Worm (Caenorhabditis elegans) whole organism, L3 larva: ENCODE data around the gene T04C12.9.

Experiments
- R02D3.7 ChIP-seq: fragments of 150-350 bp; optimal IDR thresholded peaks from 2 replicates; lab custom pipeline; 2014; ENCODE audit warnings: missing biosample characterization, missing genetic modification characterization
- ZK546.5 ChIP-seq: sonication (generic microtip); optimal IDR thresholded peaks from 2 replicates; lab custom pipeline; 2017; ENCODE audit warnings: missing biosample characterization, missing genetic modification characterization
- aly-2 ChIP-seq: fragments of 150-350 bp; optimal IDR thresholded peaks from 2 replicates; lab custom pipeline; 2014; ENCODE audit warnings: missing biosample characterization, missing genetic modification characterization
- ama-1 ChIP-seq: fragments of 150-350 bp; optimal IDR thresholded peaks from 2 replicates; lab custom pipeline; 2018
- ceh-16 ChIP-seq: sonication (generic microtip); optimal IDR thresholded peaks from 2 replicates; lab custom pipeline; 2017; ENCODE audit warnings: missing biosample characterization, missing genetic modification characterization
- ceh-28 ChIP-seq: fragments of 150-350 bp; optimal IDR thresholded peaks from 2 replicates; lab custom pipeline; 2014; ENCODE audit warnings: missing biosample characterization, missing genetic modification reagents, missing genetic modification characterization
- ceh-82 ChIP-seq: fragments of 150-350 bp; optimal IDR thresholded peaks from 2 replicates; lab custom pipeline; 2014; ENCODE audit warnings: missing biosample characterization, missing genetic modification characterization
- ceh-9 ChIP-seq: sonication (generic microtip); optimal IDR thresholded peaks from 2 replicates; lab custom pipeline; 2018; ENCODE audit warnings: missing biosample characterization, missing genetic modification characterization
- daf-12 ChIP-seq: fragments of 150-350 bp; optimal IDR thresholded peaks from 2 replicates; lab custom pipeline; 2014; ENCODE audit warnings: missing biosample characterization, missing genetic modification reagents, missing genetic modification characterization
- egl-27 ChIP-seq: sonication (generic microtip); optimal IDR thresholded peaks from 4 replicates; lab custom pipeline; 2017; ENCODE audit warnings: missing biosample characterization, missing genetic modification reagents, missing genetic modification characterization
- egl-5 ChIP-seq: fragments of 150-350 bp; optimal IDR thresholded peaks from 2 replicates; lab custom pipeline; 2017; ENCODE audit warnings: missing biosample characterization, missing genetic modification reagents, missing genetic modification characterization, inconsistent platforms
- elt-1 ChIP-seq: fragments of 150-350 bp; optimal IDR thresholded peaks from 2 replicates; lab custom pipeline; 2014; ENCODE audit warnings: missing biosample characterization, missing genetic modification characterization
- elt-2 ChIP-seq: sonication (generic microtip); optimal IDR thresholded peaks from 2 replicates; lab custom pipeline; 2016; ENCODE audit warnings: missing genetic modification reagents, mild to moderate bottlenecking, missing genetic modification characterization, missing compliant biosample characterization
- elt-3 ChIP-seq, 3 experiments: fragments of 150-350 bp in 1 of 3; sonication (generic microtip) in 2 of 3; optimal IDR thresholded peaks; 2 replicates in 2 of 3; 4 replicates in 1 of 3; lab custom pipeline; 2014 to 2017; ENCODE audit warnings: missing biosample characterization in 3 of 3, missing genetic modification characterization in 3 of 3
- eor-1 ChIP-seq, 2 experiments: fragments of 150-350 bp; optimal IDR thresholded peaks; 2 replicates each; lab custom pipeline; 2014 to 2018; ENCODE audit warnings: missing biosample characterization in 2 of 2, missing genetic modification characterization in 2 of 2
- fkh-10 ChIP-seq: sonication (generic microtip); optimal IDR thresholded peaks from 2 replicates; lab custom pipeline; 2017; ENCODE audit warnings: missing biosample characterization, missing genetic modification reagents, missing genetic modification characterization
- fkh-2 ChIP-seq: fragments of 150-350 bp; optimal IDR thresholded peaks from 2 replicates; lab custom pipeline; 2014; ENCODE audit warnings: missing biosample characterization, missing genetic modification reagents, missing genetic modification characterization
- fos-1 ChIP-seq: fragments of 150-350 bp; optimal IDR thresholded peaks from 2 replicates; lab custom pipeline; 2014; ENCODE audit warnings: missing biosample characterization, missing genetic modification characterization
- hmg-11 ChIP-seq: sonication (generic microtip); optimal IDR thresholded peaks from 2 replicates; lab custom pipeline; 2016; ENCODE audit warnings: missing genetic modification characterization, missing compliant biosample characterization
- jun-1 ChIP-seq: fragments of 150-350 bp; optimal IDR thresholded peaks from 2 replicates; lab custom pipeline; 2014; ENCODE audit warnings: missing biosample characterization, missing genetic modification reagents, missing genetic modification characterization
- lin-15B ChIP-seq: fragments of 150-350 bp; optimal IDR thresholded peaks from 2 replicates; lab custom pipeline; 2014; ENCODE audit warnings: missing biosample characterization, missing genetic modification characterization
- lin-39 ChIP-seq: fragments of 150-350 bp; optimal IDR thresholded peaks from 2 replicates; lab custom pipeline; 2018; ENCODE audit warnings: missing biosample characterization, missing genetic modification reagents, missing genetic modification characterization
- lsy-12 ChIP-seq: sonication (generic microtip); optimal IDR thresholded peaks from 2 replicates; lab custom pipeline; 2016; ENCODE audit warnings: mild to moderate bottlenecking, missing genetic modification characterization, missing compliant biosample characterization
- mdl-1 ChIP-seq: fragments of 150-350 bp; optimal IDR thresholded peaks from 2 replicates; lab custom pipeline; 2014; ENCODE audit warnings: missing biosample characterization, missing genetic modification characterization
- mml-1 ChIP-seq: fragments of 150-350 bp; sonication (generic microtip); optimal IDR thresholded peaks from 3 replicates; lab custom pipeline; 2014; ENCODE audit warnings: missing biosample characterization, missing genetic modification characterization
- nfya-1 ChIP-seq: sonication (generic microtip); optimal IDR thresholded peaks from 2 replicates; lab custom pipeline; 2017; ENCODE audit warnings: missing genetic modification characterization, mild to moderate bottlenecking, missing compliant biosample characterization, antibody characterized with exemption, moderate library complexity; ENCODE audit not compliant: insufficient read depth
- nhr-11 ChIP-seq: fragments of 150-350 bp; optimal IDR thresholded peaks from 2 replicates; lab custom pipeline; 2014; ENCODE audit warnings: missing biosample characterization, missing genetic modification characterization
- nhr-12 ChIP-seq: fragments of 150-350 bp; optimal IDR thresholded peaks from 2 replicates; lab custom pipeline; 2014; ENCODE audit warnings: missing biosample characterization, missing genetic modification characterization
- nhr-23 ChIP-seq: fragments of 150-350 bp; optimal IDR thresholded peaks from 2 replicates; lab custom pipeline; 2014; ENCODE audit warnings: missing biosample characterization, missing genetic modification reagents, missing genetic modification characterization
- nhr-237 ChIP-seq: fragments of 150-350 bp; optimal IDR thresholded peaks from 2 replicates; lab custom pipeline; 2014; ENCODE audit warnings: missing biosample characterization, missing genetic modification characterization
- nhr-25 ChIP-seq: sonication (generic microtip); optimal IDR thresholded peaks from 2 replicates; lab custom pipeline; 2017; ENCODE audit warnings: missing biosample characterization, missing genetic modification characterization
- nhr-28 ChIP-seq: fragments of 150-350 bp; optimal IDR thresholded peaks from 2 replicates; lab custom pipeline; 2014; ENCODE audit warnings: missing biosample characterization, missing genetic modification characterization
- nhr-43 ChIP-seq: sonication (generic microtip); optimal IDR thresholded peaks from 2 replicates; lab custom pipeline; 2016; ENCODE audit warnings: mild to moderate bottlenecking, missing genetic modification characterization, missing compliant biosample characterization; ENCODE audit not compliant: poor library complexity, severe bottlenecking
- nhr-67 ChIP-seq: fragments of 150-350 bp; optimal IDR thresholded peaks from 2 replicates; lab custom pipeline; 2014; ENCODE audit warnings: missing biosample characterization, missing genetic modification characterization
- nhr-76 ChIP-seq: fragments of 150-350 bp; sonication (generic microtip); optimal IDR thresholded peaks from 5 replicates; lab custom pipeline; 2014; ENCODE audit warnings: missing biosample characterization, missing genetic modification characterization
- nhr-77 ChIP-seq: fragments of 150-350 bp; optimal IDR thresholded peaks from 2 replicates; lab custom pipeline; 2014; ENCODE audit warnings: missing biosample characterization, missing genetic modification characterization
- pha-4 ChIP-seq: fragments of 150-350 bp; optimal IDR thresholded peaks from 2 replicates; lab custom pipeline; 2014; ENCODE audit warnings: missing biosample characterization, missing genetic modification reagents, missing genetic modification characterization
- pqm-1 ChIP-seq: fragments of 150-350 bp; optimal IDR thresholded peaks from 2 replicates; lab custom pipeline; 2017; ENCODE audit warnings: missing biosample characterization, missing genetic modification characterization, inconsistent platforms
- sea-2 ChIP-seq: fragments of 150-350 bp; sonication (generic microtip); optimal IDR thresholded peaks from 4 replicates; lab custom pipeline; 2014; ENCODE audit warnings: missing biosample characterization, missing genetic modification reagents, missing genetic modification characterization
- skn-1 ChIP-seq: fragments of 150-350 bp; optimal IDR thresholded peaks from 2 replicates; lab custom pipeline; 2014; ENCODE audit warnings: missing biosample characterization, missing genetic modification characterization
- snpc-4 ChIP-seq: fragments of 150-350 bp; optimal IDR thresholded peaks from 2 replicates; lab custom pipeline; 2014; ENCODE audit warnings: missing biosample characterization, missing genetic modification characterization
- tbx-2 ChIP-seq: sonication (generic microtip); optimal IDR thresholded peaks from 2 replicates; lab custom pipeline; 2016; ENCODE audit warnings: mild to moderate bottlenecking, missing genetic modification characterization, missing compliant biosample characterization
- unc-39 ChIP-seq: sonication (generic microtip); optimal IDR thresholded peaks from 4 replicates; lab custom pipeline; 2017; ENCODE audit warnings: missing biosample characterization, missing genetic modification characterization
- unc-62 ChIP-seq: fragments of 150-350 bp; sonication (generic microtip); optimal IDR thresholded peaks from 4 replicates; lab custom pipeline; 2014; ENCODE audit warnings: missing biosample characterization, missing genetic modification reagents, missing genetic modification characterization
- zag-1 ChIP-seq: fragments of 150-350 bp; optimal IDR thresholded peaks from 2 replicates; lab custom pipeline; 2014; ENCODE audit warnings: missing biosample characterization, missing genetic modification characterization
- ztf-11 ChIP-seq: fragments of 150-350 bp; optimal IDR thresholded peaks from 2 replicates; lab custom pipeline; 2014; ENCODE audit warnings: missing biosample characterization, missing genetic modification characterization
- ztf-4 ChIP-seq: fragments of 150-350 bp; optimal IDR thresholded peaks from 2 replicates; lab custom pipeline; 2014; ENCODE audit warnings: missing biosample characterization, missing genetic modification characterization

T04C12.9 gene

DNA sequence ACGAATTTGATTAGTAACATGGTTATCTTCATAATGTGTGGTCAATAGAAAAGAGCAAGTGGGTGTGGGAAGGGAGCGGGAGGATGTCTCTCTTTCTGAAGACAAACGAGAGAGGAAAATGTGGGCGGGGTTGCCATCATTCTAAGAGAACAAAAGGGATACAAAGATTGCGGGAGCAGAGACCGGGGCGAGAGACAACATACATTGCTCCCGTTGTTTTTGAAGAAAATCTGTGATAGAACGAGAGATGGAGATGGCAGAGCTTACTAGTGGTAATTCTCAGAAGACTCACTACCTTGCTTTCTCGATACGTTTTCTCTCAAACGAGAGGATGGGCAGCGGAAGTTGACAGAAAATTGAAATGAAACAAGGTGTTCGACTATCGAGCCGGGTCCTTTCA is 10.3 kb upstream of the T04C12.9 start:
- TF ChIP-seq snpc-4 (tag; lab: Kevin White, UChicago), result no peak
- no peak for TF ChIP-seq daf-12 (tag; lab: Kevin White, UChicago)
- TF ChIP-seq nhr-25 (tag; lab: Kevin White, UChicago), result no peak
- TF ChIP-seq ceh-28 (tag; lab: Kevin White, UChicago), result no peak
- TF ChIP-seq fkh-2 (tag; lab: Kevin White, UChicago), result no peak
- TF ChIP-seq ztf-11, result no peak
- no peak for TF ChIP-seq tbx-2 (tag; lab: Kevin White, UChicago)
- TF ChIP-seq hmg-11 (tag; lab: Kevin White, UChicago), result no peak
- TF ChIP-seq egl-27 (tag; lab: Kevin White, UChicago), result no peak
- no peak for TF ChIP-seq elt-1 (tag; lab: Kevin White, UChicago)

DNA sequence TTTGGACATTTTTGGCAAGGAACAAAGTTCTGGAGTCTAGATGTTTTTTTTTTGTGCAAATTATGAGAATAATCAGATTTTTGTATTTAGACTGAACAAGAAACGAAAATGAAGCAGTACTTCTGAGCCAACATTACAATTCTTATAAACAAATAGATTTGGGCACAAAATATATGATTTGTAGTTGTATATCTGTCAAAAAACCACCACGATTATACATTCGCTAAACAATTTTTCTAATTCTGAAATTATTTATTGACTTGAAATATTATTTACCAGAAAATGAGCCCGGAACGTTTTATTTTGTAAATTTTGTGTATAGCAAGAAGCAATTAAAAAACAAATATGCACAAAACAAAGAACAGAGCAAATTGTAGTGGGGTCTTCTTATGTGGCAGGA is 8.4 kb upstream of the T04C12.9 start:
- no peak for TF ChIP-seq nhr-11 (tag; lab: Kevin White, UChicago)
- peak; percentile 20 for TF ChIP-seq ama-1 (lab: Kevin White, UChicago)
- TF ChIP-seq, all 47 proteins: peak for 1

DNA sequence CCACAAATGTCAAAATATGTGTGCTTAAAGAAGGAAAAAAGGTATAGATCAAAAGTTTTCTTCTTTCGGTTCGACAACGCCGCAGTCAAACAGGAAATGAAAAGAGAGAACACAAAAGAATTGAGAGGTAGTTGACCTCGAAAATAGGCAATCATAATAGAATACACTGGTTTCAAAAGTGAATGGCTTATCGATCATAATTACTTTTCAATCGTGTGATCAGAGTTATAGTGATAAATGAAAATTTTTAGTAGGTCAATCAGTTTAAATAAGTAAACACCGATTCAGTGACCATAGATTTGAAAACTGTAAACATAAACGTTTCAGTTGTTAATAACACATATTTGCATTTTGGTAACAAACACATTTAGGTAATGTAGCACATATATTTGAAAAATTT is 7.4 kb upstream of the T04C12.9 start:
- TF ChIP-seq sea-2 (GFP tag; lab: Kevin White, UChicago) (no peak), daf-12 (tag; lab: Kevin White, UChicago) (no peak), nhr-28 (tag; lab: Kevin White, UChicago) (no peak), nhr-11 (tag; lab: Kevin White, UChicago) (no peak), ztf-4 (tag; lab: Kevin White, UChicago) (no peak), unc-62 (GFP tag; lab: Kevin White, UChicago) (no peak), eor-1 (tag; optimal IDR thresholded peaks at IDR 0.05; lab: Kevin White, UChicago) (no peak), egl-27 (tag; lab: Kevin White, UChicago) (no peak), egl-5 (tag; lab: Kevin White, UChicago) (no peak), pha-4 (tag; lab: Kevin White, UChicago) (peak; percentile 62), fos-1 (tag; lab: Kevin White, UChicago) (no peak), lsy-12 (tag; lab: Kevin White, UChicago) (no peak), jun-1 (peak; percentile 2), ceh-28 (tag; lab: Kevin White, UChicago) (peak; percentile 66), elt-1 (tag; lab: Kevin White, UChicago) (no peak), nfya-1 (tag; lab: Kevin White, UChicago) (no peak), ztf-11 (no peak), mdl-1 (tag; lab: Kevin White, UChicago) (no peak), lin-15B (tag; lab: Kevin White, UChicago) (no peak), fkh-10 (GFP tag; lab: Kevin White, UChicago) (no peak), zag-1 (no peak), nhr-77 (tag; lab: Kevin White, UChicago) (no peak), nhr-67 (tag; lab: Kevin White, UChicago) (no peak), elt-3 (tag; optimal IDR thresholded peaks at IDR 0.05; lab: Kevin White, UChicago) (no peak), ceh-9 (tag; lab: Kevin White, UChicago) (no peak), ZK546.5 (tag; lab: Kevin White, UChicago) (no peak), aly-2 (tag; lab: Kevin White, UChicago) (no peak), elt-2 (peak; percentile 54), skn-1 (tag; lab: Kevin White, UChicago) (no peak), nhr-12 (tag; lab: Kevin White, UChicago) (no peak), tbx-2 (tag; lab: Kevin White, UChicago) (no peak), snpc-4 (tag; lab: Kevin White, UChicago) (no peak), pqm-1 (tag; lab: Kevin White, UChicago) (peak; percentile 47), hmg-11 (tag; lab: Kevin White, UChicago) (no peak), fkh-2 (tag; lab: Kevin White, UChicago) (no peak), ceh-82 (tag; lab: Kevin White, UChicago) (no peak), unc-39 (tag; lab: Kevin White, UChicago) (no peak), nhr-43 (tag; lab: Kevin White, UChicago) (peak; percentile 34), ama-1 (lab: Kevin White, UChicago) (no peak), lin-39 (tag; lab: Kevin White, UChicago) (no peak), ceh-16 (no peak), nhr-237 (tag; lab: Kevin White, UChicago) (no peak), nhr-25 (tag; lab: Kevin White, UChicago) (peak; percentile 36), nhr-76 (tag; lab: Kevin White, UChicago) (no peak), mml-1 (tag; lab: Kevin White, UChicago) (no peak), nhr-23 (tag; lab: Kevin White, UChicago) (no peak), R02D3.7 (tag; lab: Kevin White, UChicago) (no peak)
- TF ChIP-seq, all 47 proteins: peak for 7
